Worm (Caenorhabditis elegans) whole organism, L4 larva: ENCODE measurements around the gene ehbp-1.

ENCODE experiments used
- F26F4.8 ChIP-seq: fragments of 200-800 bp; sonication (Bioruptor generic); conservative IDR thresholded peaks from 2 replicates; pipeline ENCODE4 v1.3.6; 2022; ENCODE audit warnings: missing genetic modification characterization, missing compliant biosample characterization
- R02D3.7 ChIP-seq: fragments of 150-350 bp; sonication (generic microtip); optimal IDR thresholded peaks from 3 replicates; lab custom pipeline; 2014; ENCODE audit warnings: missing biosample characterization, missing genetic modification characterization
- Y5F2A.4 ChIP-seq: fragments of 200-800 bp; sonication (Bioruptor generic); optimal IDR thresholded peaks from 2 replicates; lab custom pipeline; 2018; ENCODE audit warnings: mild to moderate bottlenecking, missing genetic modification characterization, missing compliant biosample characterization
- Y75B8A.6 ChIP-seq: fragments of 200-800 bp; sonication (Bioruptor generic); IDR thresholded peaks from 2 replicates; pipeline ENCODE4 v1.3.6; 2022; ENCODE audit warnings: missing genetic modification reagents, missing genetic modification characterization, missing compliant biosample characterization
- aha-1 ChIP-seq: fragments of 150-350 bp; peaks from one replicate; lab custom pipeline; 2014; ENCODE audit warnings: missing biosample characterization, missing genetic modification characterization
- aly-2 ChIP-seq: sonication (generic microtip); optimal IDR thresholded peaks from 2 replicates; lab custom pipeline; 2018; ENCODE audit warnings: missing biosample characterization, missing genetic modification characterization
- attf-4 ChIP-seq: sonication (generic microtip); optimal IDR thresholded peaks from 3 replicates; lab custom pipeline; 2017; ENCODE audit warnings: missing biosample characterization, missing genetic modification characterization
- ceh-32 ChIP-seq: sonication (generic microtip); optimal IDR thresholded peaks from 2 replicates; lab custom pipeline; 2016; ENCODE audit warnings: mild to moderate bottlenecking, missing genetic modification characterization, missing compliant biosample characterization; ENCODE audit not compliant: poor library complexity
- ceh-62 ChIP-seq: sonication (generic microtip); optimal IDR thresholded peaks from 2 replicates; lab custom pipeline; 2017; ENCODE audit warnings: missing biosample characterization, missing genetic modification characterization
- ceh-82 ChIP-seq: sonication (generic microtip); optimal IDR thresholded peaks from 2 replicates; lab custom pipeline; 2017; ENCODE audit warnings: missing biosample characterization, missing genetic modification characterization
- ces-1 ChIP-seq: fragments of 150-350 bp; sonication (generic microtip); optimal IDR thresholded peaks from 4 replicates; lab custom pipeline; 2014; ENCODE audit warnings: missing biosample characterization, missing genetic modification reagents, missing genetic modification characterization
- ctbp-1 ChIP-seq: fragments of 200-800 bp; sonication (Bioruptor generic); IDR thresholded peaks from 2 replicates; pipeline ENCODE4 v1.3.6; 2022; ENCODE audit warnings: missing genetic modification reagents, missing genetic modification characterization, missing compliant biosample characterization
- daf-19 ChIP-seq: fragments of 200-800 bp; sonication (Bioruptor generic); conservative IDR thresholded peaks from 2 replicates; pipeline ENCODE4 v1.3.6; 2022; ENCODE audit warnings: missing genetic modification characterization, missing compliant biosample characterization
- daf-8 ChIP-seq: fragments of 200-800 bp; sonication (Bioruptor generic); IDR thresholded peaks from 2 replicates; pipeline ENCODE4 v1.3.6; 2022; ENCODE audit warnings: missing genetic modification characterization, missing compliant biosample characterization
- dpl-1 ChIP-seq: fragments of 150-350 bp; optimal IDR thresholded peaks from 2 replicates; lab custom pipeline; 2014; ENCODE audit warnings: missing biosample characterization, missing genetic modification reagents, missing genetic modification characterization
- dve-1 ChIP-seq: sonication (generic microtip); optimal IDR thresholded peaks from 2 replicates; lab custom pipeline; 2017; ENCODE audit warnings: antibody characterized with exemption, mild to moderate bottlenecking, missing genetic modification characterization, missing compliant biosample characterization; ENCODE audit not compliant: insufficient read depth
- fos-1 ChIP-seq: fragments of 150-350 bp; optimal IDR thresholded peaks from 2 replicates; lab custom pipeline; 2014; ENCODE audit warnings: missing biosample characterization, missing genetic modification characterization
- gei-8 ChIP-seq: fragments of 200-800 bp; sonication (Bioruptor generic); optimal IDR thresholded peaks from 2 replicates; lab custom pipeline; 2018; ENCODE audit warnings: mild to moderate bottlenecking, missing genetic modification characterization, missing compliant biosample characterization
- hif-1 ChIP-seq, 2 experiments: sonication (generic microtip); optimal IDR thresholded peaks; 2 replicates each; lab custom pipeline; 2016 to 2017; ENCODE audit warnings: missing compliant biosample characterization in 2 of 2, missing genetic modification characterization in 2 of 2, missing genetic modification reagents in 2 of 2, missing genotype in 2 of 2, mild to moderate bottlenecking in 1 of 2
- hlh-11 ChIP-seq: fragments of 200-800 bp; sonication (Bioruptor generic); optimal IDR thresholded peaks from 2 replicates; lab custom pipeline; 2018; ENCODE audit warnings: mild to moderate bottlenecking, missing genetic modification characterization, missing compliant biosample characterization
- hmg-1.1 ChIP-seq: fragments of 200-800 bp; sonication (Bioruptor generic); IDR thresholded peaks from 2 replicates; pipeline ENCODE4 v1.3.6; 2022; ENCODE audit warnings: missing genetic modification reagents, missing genetic modification characterization, missing compliant biosample characterization
- jun-1 ChIP-seq: fragments of 150-350 bp; optimal IDR thresholded peaks from 2 replicates; lab custom pipeline; 2014; ENCODE audit warnings: missing biosample characterization, missing genetic modification reagents, missing genetic modification characterization
- mdl-1 ChIP-seq, 2 experiments: fragments of 150-350 bp in 1 of 2; sonication (generic microtip) in 1 of 2; optimal IDR thresholded peaks; 2 replicates each; lab custom pipeline; 2014 to 2017; ENCODE audit warnings: missing biosample characterization in 2 of 2, missing genetic modification characterization in 2 of 2
- mdt-29 ChIP-seq: fragments of 200-800 bp; sonication (Bioruptor generic); IDR thresholded peaks from 2 replicates; pipeline ENCODE4 v1.3.6; 2022; ENCODE audit warnings: missing genetic modification reagents, missing genetic modification characterization, missing compliant biosample characterization
- mes-2 ChIP-seq: sonication (generic microtip); optimal IDR thresholded peaks from 2 replicates; lab custom pipeline; 2016; ENCODE audit warnings: missing genotype, mild to moderate bottlenecking, missing genetic modification characterization, missing compliant biosample characterization; ENCODE audit not compliant: poor library complexity, severe bottlenecking
- mxl-3 ChIP-seq: fragments of 200-800 bp; sonication (Bioruptor generic); optimal IDR thresholded peaks from 2 replicates; lab custom pipeline; 2018; ENCODE audit warnings: mild to moderate bottlenecking, missing genetic modification characterization, missing compliant biosample characterization
- nhr-11 ChIP-seq: fragments of 150-350 bp; optimal IDR thresholded peaks from 2 replicates; lab custom pipeline; 2014; ENCODE audit warnings: missing biosample characterization, missing genetic modification characterization
- nhr-28 ChIP-seq: fragments of 150-350 bp; optimal IDR thresholded peaks from 2 replicates; lab custom pipeline; 2014; ENCODE audit warnings: missing biosample characterization, missing genetic modification characterization
- nhr-41 ChIP-seq: fragments of 200-800 bp; sonication (Bioruptor generic); IDR thresholded peaks from 2 replicates; pipeline ENCODE4 v1.3.6; 2022; ENCODE audit warnings: missing genetic modification reagents, missing genetic modification characterization, missing compliant biosample characterization
- nhr-42 ChIP-seq: fragments of 200-800 bp; sonication (Bioruptor generic); IDR thresholded peaks from 2 replicates; pipeline ENCODE4 v1.3.6; 2022; ENCODE audit warnings: missing genetic modification characterization, missing compliant biosample characterization
- nhr-48 ChIP-seq: sonication (generic microtip); optimal IDR thresholded peaks from 2 replicates; lab custom pipeline; 2016; ENCODE audit warnings: mild to moderate bottlenecking, missing genetic modification characterization, missing compliant biosample characterization
- pha-4 ChIP-seq, 2 experiments: fragments of 150-350 bp in 1 of 2; fragments of 200-800 bp in 1 of 2; sonication (Bioruptor generic) in 1 of 2; IDR thresholded peaks in 1 of 2; optimal IDR thresholded peaks in 1 of 2; 2 replicates each; pipeline versions ENCODE4 v1.3.6 to Lab custom; 2014 to 2022; ENCODE audit warnings: missing genetic modification characterization in 2 of 2, missing genetic modification reagents in 2 of 2, missing biosample characterization in 1 of 2, missing compliant biosample characterization in 1 of 2
- php-3 ChIP-seq: fragments of 200-800 bp; sonication (Bioruptor generic); IDR thresholded peaks from 2 replicates; pipeline ENCODE4 v1.3.6; 2022; ENCODE audit warnings: missing genetic modification reagents, missing genetic modification characterization, missing compliant biosample characterization
- pqm-1 ChIP-seq: sonication (generic microtip); optimal IDR thresholded peaks from 2 replicates; lab custom pipeline; 2017; ENCODE audit warnings: missing biosample characterization, missing genetic modification characterization
- rbr-2 ChIP-seq: sonication (generic microtip); optimal IDR thresholded peaks from 2 replicates; lab custom pipeline; 2016; ENCODE audit warnings: missing genotype, missing genetic modification characterization, missing compliant biosample characterization
- saeg-2 ChIP-seq: fragments of 200-800 bp; sonication (Bioruptor generic); IDR thresholded peaks from 2 replicates; pipeline ENCODE4 v1.3.6; 2022; ENCODE audit warnings: missing genetic modification reagents, missing genetic modification characterization, missing compliant biosample characterization
- sdz-12 ChIP-seq: fragments of 200-800 bp; sonication (Bioruptor generic); optimal IDR thresholded peaks from 2 replicates; lab custom pipeline; 2018; ENCODE audit warnings: mild to moderate bottlenecking, missing genetic modification characterization, missing compliant biosample characterization
- snpc-1.2 ChIP-seq: fragments of 200-800 bp; sonication (Bioruptor generic); IDR thresholded peaks from 2 replicates; pipeline ENCODE4 v1.3.6; 2022; ENCODE audit warnings: missing genetic modification reagents, missing genetic modification characterization, missing compliant biosample characterization
- snpc-4 ChIP-seq: fragments of 150-350 bp; optimal IDR thresholded peaks from 2 replicates; lab custom pipeline; 2014; ENCODE audit warnings: missing biosample characterization, missing genetic modification characterization
- tag-97 ChIP-seq: fragments of 200-800 bp; sonication (Bioruptor generic); IDR thresholded peaks from 2 replicates; pipeline ENCODE4 v1.3.6; 2022; ENCODE audit warnings: missing genetic modification characterization, missing compliant biosample characterization
- unc-130 ChIP-seq: sonication (generic microtip); optimal IDR thresholded peaks from 2 replicates; lab custom pipeline; 2016; ENCODE audit warnings: missing genetic modification reagents, missing genetic modification characterization, missing compliant biosample characterization
- unc-62 ChIP-seq, 3 experiments: fragments of 150-350 bp in 1 of 3; sonication (generic microtip); optimal IDR thresholded peaks in 2 of 3; peaks in 1 of 3; 1 replicate in 1 of 3; 2 replicates in 2 of 3; lab custom pipeline; 2014 to 2017; ENCODE audit warnings: missing biosample characterization in 3 of 3, missing genetic modification characterization in 3 of 3, missing genetic modification reagents in 3 of 3, missing genotype in 1 of 3
- zfp-2 ChIP-seq: sonication (generic microtip); optimal IDR thresholded peaks from 2 replicates; lab custom pipeline; 2016; ENCODE audit warnings: mild to moderate bottlenecking, missing genetic modification characterization, missing compliant biosample characterization
- ztf-11 ChIP-seq: fragments of 150-350 bp; optimal IDR thresholded peaks from 2 replicates; lab custom pipeline; 2014; ENCODE audit warnings: missing biosample characterization, missing genetic modification characterization

ehbp-1 gene

ce11 chrV:9550313-9550712 lies at the start of gene ehbp-1:
ehbp-1 (plus strand) TSS chrV:9550644.
- TF ChIP-seq dve-1 (tag; lab: Kevin White, UChicago) (no peak), F26F4.8 (GFP tag; lab: Robert Waterston, UW) (no peak), zfp-2 (tag; lab: Kevin White, UChicago) (no peak), sdz-12 (GFP tag; lab: Kevin White, UChicago) (no peak), Y75B8A.6 (GFP tag; lab: Robert Waterston, UW) (no peak), snpc-4 (tag; lab: Kevin White, UChicago) (no peak), ztf-11 (tag; lab: Kevin White, UChicago) (no peak), ces-1 (GFP tag; lab: Kevin White, UChicago) (peak; percentile 26), ctbp-1 (GFP tag; lab: Robert Waterston, UW) (0 out of 2 replicates have a peak, but pooled peaks have one; percentile 33), ceh-62 (tag; lab: Kevin White, UChicago) (no peak), mdl-1 (tag; optimal IDR thresholded peaks at IDR 0.05; lab: Kevin White, UChicago) (no peak), jun-1 (tag; lab: Kevin White, UChicago) (no peak), pha-4 (GFP tag; IDR thresholded peaks at IDR 0.05; lab: Robert Waterston, UW) (no peak), pha-4 (tag; optimal IDR thresholded peaks at IDR 0.05; lab: Kevin White, UChicago) (no peak), aha-1 (no peak), nhr-11 (tag; lab: Kevin White, UChicago) (no peak), Y5F2A.4 (GFP tag; lab: Kevin White, UChicago) (no peak), nhr-42 (GFP tag; lab: Robert Waterston, UW) (no peak), hmg-1.1 (GFP tag; lab: Robert Waterston, UW) (no peak), R02D3.7 (tag; lab: Kevin White, UChicago) (no peak), nhr-48 (tag; lab: Kevin White, UChicago) (no peak), aly-2 (no peak), rbr-2 (tag; lab: Kevin White, UChicago) (no peak), unc-130 (GFP tag; lab: Kevin White, UChicago) (no peak), mxl-3 (peak; percentile 21), ceh-32 (tag; lab: Kevin White, UChicago) (no peak), hlh-11 (tag; lab: Kevin White, UChicago) (no peak), snpc-1.2 (GFP tag; lab: Robert Waterston, UW) (no peak)

DNA sequence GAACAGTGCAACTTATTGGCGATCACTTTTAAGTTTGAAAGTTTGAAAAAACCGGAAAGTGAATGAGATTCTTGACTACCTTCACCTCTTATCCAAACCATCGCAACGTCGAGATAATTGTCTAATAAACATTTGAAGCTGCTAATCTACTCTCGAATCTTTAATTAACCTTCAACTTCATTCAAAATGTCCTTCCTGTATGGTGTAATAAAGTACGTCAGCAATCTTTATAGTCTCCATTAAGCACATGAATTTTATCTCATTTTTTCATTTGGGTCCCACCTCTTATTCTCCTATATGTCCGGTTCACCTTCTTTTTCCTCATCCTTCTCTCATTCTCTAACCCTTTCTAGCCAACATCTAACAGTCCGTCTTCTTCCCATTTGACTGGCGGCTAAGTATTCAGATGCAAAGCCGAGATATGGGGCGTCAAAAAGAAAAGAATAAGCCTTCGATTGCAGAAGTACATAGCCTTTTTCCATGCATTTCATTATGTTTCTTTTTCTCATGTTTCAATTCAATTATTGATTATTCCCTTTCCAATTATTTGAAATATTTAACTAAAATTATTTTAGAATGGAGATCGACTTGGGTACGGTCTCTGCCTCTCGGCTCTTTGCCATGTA lies 49.5 kb upstream of the ehbp-1 start, which contains the start of gene swt-5:
swt-5 (plus strand) TSS at position 576 of the 626 bp plus-strand sequence.
- TF ChIP-seq pqm-1 (tag; lab: Kevin White, UChicago) = no peak
- no peak for TF ChIP-seq sdz-12 (GFP tag; lab: Kevin White, UChicago)
- TF ChIP-seq ces-1 (GFP tag; lab: Kevin White, UChicago) = no peak
- TF ChIP-seq php-3 (GFP tag; lab: Robert Waterston, UW) = no peak
- no peak for TF ChIP-seq unc-130 (GFP tag; lab: Kevin White, UChicago)
- no peak for TF ChIP-seq ceh-82 (tag; lab: Kevin White, UChicago)
- TF ChIP-seq nhr-42 (GFP tag; lab: Robert Waterston, UW) = no peak
- no peak for TF ChIP-seq gei-8 (GFP tag; lab: Kevin White, UChicago)
- no peak for TF ChIP-seq mes-2 (tag; lab: Kevin White, UChicago)

- TF ChIP-seq fos-1 (tag; lab: Kevin White, UChicago) (no peak), hif-1 (tag; optimal IDR thresholded peaks at IDR 0.05; lab: Kevin White, UChicago) (peak; percentile 14 to 45), nhr-28 (tag; lab: Kevin White, UChicago) (peak; percentile 59), daf-19 (peak; percentile 89), mdt-29 (GFP tag; lab: Robert Waterston, UW) (peak; percentile 86), unc-62 (GFP tag; optimal IDR thresholded peaks at IDR 0.05 in 1 of 2; lab: Kevin White, UChicago) (peak in 1 of 2 experiments; percentile 93), unc-62 (tag; optimal IDR thresholded peaks at IDR 0.05; lab: Kevin White, UChicago) (no peak), nhr-42 (GFP tag; lab: Robert Waterston, UW) (peak; percentile 81), Y5F2A.4 (GFP tag; lab: Kevin White, UChicago) (peak; percentile 35), dpl-1 (GFP tag; lab: Kevin White, UChicago) (peak; percentile 21), saeg-2 (GFP tag; lab: Robert Waterston, UW) (peak; percentile 49; the same call in 1 of the 2 replicates), snpc-4 (tag; lab: Kevin White, UChicago) (peak; percentile 81), nhr-41 (GFP tag; lab: Robert Waterston, UW) (peak; percentile 62; the same call in 1 of the 2 replicates), attf-4 (no peak), tag-97 (GFP tag; lab: Robert Waterston, UW) (no peak), daf-8 (GFP tag; lab: Robert Waterston, UW) (0 out of 2 replicates have a peak, but pooled peaks have one; percentile 45), gei-8 (GFP tag; lab: Kevin White, UChicago) (peak; percentile 85), ztf-11 (tag; lab: Kevin White, UChicago) (no peak)
These were observed 47.2 kb upstream of the ehbp-1 start for ce11 chrV:9503152-9503817.
